Worm (Caenorhabditis elegans) whole organism, young adult: ENCODE data around the gene F53F4.4.

Source experiments
- B0261.1 ChIP-seq: sonication (generic microtip); optimal IDR thresholded peaks from 2 replicates; lab custom pipeline; 2016; ENCODE audit warnings: mild to moderate bottlenecking, missing genetic modification characterization, moderate library complexity, missing compliant biosample characterization
- D2030.7 ChIP-seq: fragments of 200-800 bp; sonication (Bioruptor generic); IDR thresholded peaks from 2 replicates; pipeline ENCODE4 v1.3.6; 2022; ENCODE audit warnings: missing genetic modification reagents, missing genetic modification characterization, missing compliant biosample characterization
- F37B4.10 ChIP-seq: fragments of 200-800 bp; sonication (Bioruptor generic); IDR thresholded peaks from 2 replicates; pipeline ENCODE4 v1.3.6; 2022; ENCODE audit warnings: missing genetic modification characterization, missing compliant biosample characterization
- ZK185.1 ChIP-seq: sonication (generic microtip); optimal IDR thresholded peaks from 2 replicates; lab custom pipeline; 2016; ENCODE audit warnings: mild to moderate bottlenecking, missing genetic modification characterization, missing compliant biosample characterization; ENCODE audit not compliant: poor library complexity, severe bottlenecking
- ceh-100 ChIP-seq: fragments of 200-800 bp; sonication (Bioruptor generic); IDR thresholded peaks from 2 replicates; pipeline ENCODE4 v1.3.6; 2022; ENCODE audit warnings: missing genetic modification reagents, missing genetic modification characterization, missing compliant biosample characterization
- efl-1 ChIP-seq: fragments of 150-350 bp; optimal IDR thresholded peaks from 2 replicates; lab custom pipeline; 2014; ENCODE audit warnings: missing biosample characterization, missing genetic modification reagents, missing genetic modification characterization
- ekl-4 ChIP-seq: fragments of 200-800 bp; sonication (Bioruptor generic); IDR thresholded peaks from 2 replicates; pipeline ENCODE4 v1.3.6; 2022; ENCODE audit warnings: missing genetic modification reagents, missing genetic modification characterization, missing compliant biosample characterization
- gei-17 ChIP-seq: fragments of 200-800 bp; sonication (Bioruptor generic); optimal IDR thresholded peaks from 2 replicates; lab custom pipeline; 2018; ENCODE audit warnings: mild to moderate bottlenecking, missing genetic modification characterization, missing compliant biosample characterization
- lin-40 ChIP-seq: sonication (generic microtip); optimal IDR thresholded peaks from 2 replicates; lab custom pipeline; 2016; ENCODE audit warnings: missing genetic modification characterization, mild to moderate bottlenecking, missing compliant biosample characterization, missing genotype, missing genetic modification reagents
- madf-6 ChIP-seq: fragments of 200-800 bp; sonication (Bioruptor generic); IDR thresholded peaks from 2 replicates; pipeline ENCODE4 v1.3.6; 2022; ENCODE audit warnings: missing genetic modification reagents, missing genetic modification characterization, missing compliant biosample characterization
- nfya-1 ChIP-seq: sonication (generic microtip); optimal IDR thresholded peaks from 2 replicates; lab custom pipeline; 2017; ENCODE audit warnings: antibody characterized with exemption, missing compliant biosample characterization, missing genetic modification characterization, borderline replicate concordance; ENCODE audit not compliant: insufficient read depth
- snpc-4 ChIP-seq, 5 experiments: fragments of 150-350 bp in 1 of 5; sonication (generic microtip) in 4 of 5; optimal IDR thresholded peaks; 2 replicates each; lab custom pipeline; 2014 to 2018; ENCODE audit warnings: missing genetic modification characterization in 5 of 5, missing biosample characterization in 3 of 5, antibody characterized with exemption in 2 of 5, mild to moderate bottlenecking in 2 of 5, missing compliant biosample characterization in 2 of 5, missing genotype in 2 of 5, moderate library complexity in 2 of 5, missing genetic modification reagents in 1 of 5
- zfh-2 ChIP-seq: fragments of 200-800 bp; sonication (Bioruptor generic); conservative IDR thresholded peaks from 2 replicates; pipeline ENCODE4 v1.3.6; 2022; ENCODE audit warnings: missing genetic modification reagents, missing genetic modification characterization, missing compliant biosample characterization

DNA sequence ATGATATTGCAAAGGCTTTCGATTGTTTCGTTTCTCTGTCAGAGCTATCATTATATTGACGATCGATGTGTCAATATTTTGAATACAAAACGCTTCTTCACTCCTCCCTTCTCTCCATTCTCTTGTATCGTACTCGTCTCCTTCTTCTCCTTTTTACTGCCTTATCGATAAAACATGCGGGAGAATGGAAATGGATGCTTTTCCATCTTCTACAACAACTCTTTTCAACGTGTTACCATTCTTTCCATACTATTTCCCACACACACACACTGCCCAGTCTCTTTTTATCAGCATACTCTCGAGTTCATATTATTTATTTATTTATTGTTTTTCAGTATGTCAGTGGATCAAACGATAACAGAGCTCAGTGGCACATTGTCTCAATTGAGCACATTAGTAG lies 14.5 kb upstream of the F53F4.4 start, which contains the start of gene C50B8.6:
- no peak for TF ChIP-seq snpc-4 (GFP tag; optimal IDR thresholded peaks at IDR 0.05; lab: Kevin White, UChicago)
- TF ChIP-seq snpc-4 (tag; optimal IDR thresholded peaks at IDR 0.05; lab: Kevin White, UChicago): no peak
- TF ChIP-seq ZK185.1: no peak
- TF ChIP-seq efl-1 (GFP tag; lab: Kevin White, UChicago): no peak
- TF ChIP-seq lin-40 (tag; lab: Kevin White, UChicago): no peak
- TF ChIP-seq ceh-100: no peak
- TF ChIP-seq gei-17 (GFP tag; lab: Kevin White, UChicago): no peak
- TF ChIP-seq madf-6 (GFP tag; lab: Robert Waterston, UW): no peak
- TF ChIP-seq B0261.1 (tag; lab: Kevin White, UChicago): no peak
- no peak for TF ChIP-seq zfh-2 (GFP tag; lab: Robert Waterston, UW)
- TF ChIP-seq F37B4.10 (GFP tag; lab: Robert Waterston, UW): no peak
- no peak for TF ChIP-seq ekl-4 (GFP tag; lab: Robert Waterston, UW)
- no peak for TF ChIP-seq nfya-1 (tag; lab: Kevin White, UChicago)
- TF ChIP-seq D2030.7 (GFP tag; lab: Robert Waterston, UW): no peak
